Worm (Caenorhabditis elegans) whole organism, late embryonic: ENCODE results near the gene hum-6.

Source experiments
- K09A11.1 ChIP-seq: sonication (generic microtip); optimal IDR thresholded peaks from 2 replicates; lab custom pipeline; 2017; ENCODE audit warnings: antibody characterized with exemption, mild to moderate bottlenecking, missing genetic modification characterization, missing compliant biosample characterization; ENCODE audit not compliant: insufficient read depth
- ama-1 ChIP-seq: fragments of 150-350 bp; optimal IDR thresholded peaks from 2 replicates; lab custom pipeline; 2014
- ceh-14 ChIP-seq: sonication (generic microtip); optimal IDR thresholded peaks from 2 replicates; lab custom pipeline; 2016; ENCODE audit warnings: missing genotype, missing genetic modification characterization, missing compliant biosample characterization
- ceh-31 ChIP-seq: sonication (generic microtip); optimal IDR thresholded peaks from 2 replicates; lab custom pipeline; 2016; ENCODE audit warnings: missing genetic modification characterization, missing compliant biosample characterization
- ceh-45 ChIP-seq: fragments of 200-800 bp; sonication (Bioruptor generic); IDR thresholded peaks from 2 replicates; pipeline ENCODE4 v1.3.6; 2022; ENCODE audit warnings: missing genetic modification reagents, missing genetic modification characterization, missing compliant biosample characterization
- ceh-9 ChIP-seq: sonication (generic microtip); optimal IDR thresholded peaks from 2 replicates; lab custom pipeline; 2016; ENCODE audit warnings: mild to moderate bottlenecking, missing genetic modification characterization, inconsistent platforms, missing compliant biosample characterization
- che-1 ChIP-seq: sonication (generic microtip); optimal IDR thresholded peaks from 2 replicates; lab custom pipeline; 2016; ENCODE audit warnings: mild to moderate bottlenecking, missing genetic modification characterization, missing compliant biosample characterization
- dmd-4 ChIP-seq: sonication (generic microtip); optimal IDR thresholded peaks from 2 replicates; lab custom pipeline; 2016; ENCODE audit warnings: borderline replicate concordance, missing genetic modification characterization, missing compliant biosample characterization
- fkh-10 ChIP-seq: fragments of 150-350 bp; optimal IDR thresholded peaks from 2 replicates; lab custom pipeline; 2014; ENCODE audit warnings: missing biosample characterization, missing genetic modification reagents, missing genetic modification characterization
- nhr-232 ChIP-seq: sonication (generic microtip); optimal IDR thresholded peaks from 2 replicates; lab custom pipeline; 2016; ENCODE audit warnings: missing genetic modification characterization, missing compliant biosample characterization
- npax-4 ChIP-seq: sonication (generic microtip); optimal IDR thresholded peaks from 2 replicates; lab custom pipeline; 2016; ENCODE audit warnings: missing genetic modification characterization, missing compliant biosample characterization
- pha-4 ChIP-seq: fragments of 150-350 bp; optimal IDR thresholded peaks from 2 replicates; lab custom pipeline; 2018; ENCODE audit warnings: missing biosample characterization, missing genetic modification reagents, missing genetic modification characterization

- TF ChIP-seq nhr-232 (no peak), pha-4 (no peak), fkh-10 (GFP tag; lab: Kevin White, UChicago) (no peak), K09A11.1 (no peak), che-1 (no peak), dmd-4 (tag; lab: Kevin White, UChicago) (no peak), ceh-45 (GFP tag; lab: Robert Waterston, UW) (no peak), ceh-31 (tag; lab: Kevin White, UChicago) (no peak), npax-4 (tag; lab: Kevin White, UChicago) (no peak), ceh-9 (tag; lab: Kevin White, UChicago) (no peak), ceh-14 (tag; lab: Kevin White, UChicago) (no peak), ama-1 (lab: Kevin White, UChicago) (no peak)
Measured at ce11 chrX:2261003-2261402, 41.9 kb upstream of the hum-6 start, which contains the start of gene AH9.3.
